Fruit fly (Drosophila melanogaster) Kc167 (cell line): ENCODE measurements around the gene Cht11.

ENCODE experiments used
- Myc ChIP-seq: fragments of >200 bp; optimal IDR thresholded peaks from 2 replicates; lab custom pipeline; 2017; ENCODE audit warnings: missing external identifiers
- Sin3A ChIP-seq: fragments of >200 bp; optimal IDR thresholded peaks from 2 replicates; lab custom pipeline; 2018; ENCODE audit warnings: missing external identifiers
- h ChIP-seq: fragments of >200 bp; optimal IDR thresholded peaks from 3 replicates; lab custom pipeline; 2018; ENCODE audit warnings: missing external identifiers
- insv ChIP-seq: fragments of >200 bp; optimal IDR thresholded peaks from 3 replicates; lab custom pipeline; 2018; ENCODE audit warnings: missing external identifiers
- psq ChIP-seq: fragments of >200 bp; optimal IDR thresholded peaks from 2 replicates; lab custom pipeline; 2017; ENCODE audit warnings: missing external identifiers
- ttk ChIP-seq: sonication (Bioruptor generic); optimal IDR thresholded peaks from 2 replicates; lab custom pipeline; 2017; ENCODE audit warnings: missing external identifiers

DNA sequence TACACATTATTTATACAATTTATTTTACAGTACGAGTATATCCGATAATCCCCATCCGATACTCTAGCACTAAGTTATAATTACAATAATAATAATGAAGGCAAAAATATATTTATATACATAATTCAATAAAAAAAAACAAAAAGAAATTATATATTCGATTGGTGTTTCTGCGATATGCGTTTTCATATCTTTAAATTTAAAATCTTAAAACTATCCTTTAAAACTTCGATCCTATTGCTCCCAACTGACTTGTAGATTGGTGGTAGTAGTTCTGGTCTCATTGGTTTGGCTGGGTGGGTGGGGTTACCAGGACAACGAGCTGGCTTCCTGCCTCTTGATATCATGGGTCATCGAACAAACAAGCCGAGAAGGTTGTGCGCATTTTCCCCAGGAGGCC is 35.6 kb downstream of the Cht11 start, which contains the start of gene iav:
- TF ChIP-seq insv (lab: Kevin White, UChicago) (no peak), psq (lab: Kevin White, UChicago) (no peak), h (no peak), Sin3A (lab: Kevin White, UChicago) (no peak), Myc (lab: Kevin White, UChicago) (no peak), ttk (no peak)
